Fruit fly (Drosophila melanogaster) whole organism, embryonic: ENCODE data around the gene Cby.

Experiments used
- CG11456 ChIP-seq: fragments of 200-800 bp; sonication (Bioruptor generic); IDR thresholded peaks from 3 replicates; pipeline ENCODE4 v1.3.6; 2022; ENCODE audit warnings: missing biosample characterization, missing genetic modification characterization
- CG30403 ChIP-seq: fragments of 200-800 bp; sonication (Bioruptor generic); optimal IDR thresholded peaks from 3 replicates; lab custom pipeline; 2016; ENCODE audit warnings: missing biosample characterization, missing genetic modification characterization
- CG3847 ChIP-seq: fragments of 200-800 bp; sonication (Bioruptor generic); IDR thresholded peaks from 2 replicates; pipeline ENCODE4 v1.3.6; 2022; ENCODE audit warnings: missing biosample characterization, missing genetic modification characterization
- Dp ChIP-seq: fragments of 200-800 bp; sonication (Bioruptor generic); optimal IDR thresholded peaks from 2 replicates; lab custom pipeline; 2018; ENCODE audit warnings: missing biosample characterization, mild to moderate bottlenecking, missing genetic modification characterization, moderate library complexity
- Fer2 ChIP-seq: fragments of 200-800 bp; sonication (Bioruptor generic); optimal IDR thresholded peaks from 2 replicates; lab custom pipeline; 2018; ENCODE audit warnings: missing biosample characterization, mild to moderate bottlenecking, missing genetic modification characterization, moderate library complexity
- Lim3 ChIP-seq: fragments of 200-800 bp; sonication (Bioruptor generic); IDR thresholded peaks from 2 replicates; pipeline ENCODE4 v1.3.6; 2022; ENCODE audit warnings: missing biosample characterization, missing genetic modification characterization
- Trl ChIP-seq, 3 experiments: fragments of >200 bp in 2 of 3; fragments of 200-800 bp in 1 of 3; sonication (Bioruptor generic) in 1 of 3; optimal IDR thresholded peaks; 2 replicates in 1 of 3; 3 replicates in 2 of 3; lab custom pipeline; 2016 to 2017; ENCODE audit warnings: missing biosample characterization in 1 of 3, missing genetic modification characterization in 1 of 3
- mam ChIP-seq: fragments of 200-800 bp; sonication (Bioruptor generic); optimal IDR thresholded peaks from 3 replicates; lab custom pipeline; 2016; ENCODE audit warnings: missing biosample characterization, missing genetic modification characterization
- org-1 ChIP-seq: fragments of 200-800 bp; sonication (Bioruptor generic); optimal IDR thresholded peaks from 2 replicates; lab custom pipeline; 2017; ENCODE audit warnings: missing biosample characterization, missing genetic modification characterization
- sima ChIP-seq: fragments of 200-800 bp; sonication (Bioruptor generic); optimal IDR thresholded peaks from 2 replicates; lab custom pipeline; 2016; ENCODE audit warnings: missing biosample characterization, missing genetic modification characterization
- sug ChIP-seq: fragments of 200-800 bp; optimal IDR thresholded peaks from 2 replicates; lab custom pipeline; 2019; ENCODE audit warnings: missing biosample characterization, mild to moderate bottlenecking, missing genetic modification characterization, moderate library complexity
- z ChIP-seq: fragments of 200-800 bp; sonication (Bioruptor generic); IDR thresholded peaks from 3 replicates; pipeline ENCODE4 v1.3.6; 2022; ENCODE audit warnings: missing biosample characterization, missing genetic modification characterization

- TF ChIP-seq CG30403 (GFP tag; lab: Kevin White, UChicago) (no peak), mam (GFP tag; lab: Kevin White, UChicago) (no peak), CG3847 (GFP tag; lab: Robert Waterston, UW) (no peak), CG11456 (0 out of 3 replicates have a peak, but pooled peaks have one; percentile 15), sima (GFP tag; lab: Kevin White, UChicago) (no peak), Trl (optimal IDR thresholded peaks at IDR 0.05; lab: Kevin White, UChicago) (no peak), Trl (GFP tag; optimal IDR thresholded peaks at IDR 0.05; lab: Kevin White, UChicago) (no peak), sug (no peak), Dp (no peak), Fer2 (tag; lab: Kevin White, UChicago) (no peak), org-1 (GFP tag; lab: Kevin White, UChicago) (no peak), z (GFP tag; lab: Robert Waterston, UW) (no peak), Lim3 (GFP tag; lab: Robert Waterston, UW) (no peak)
These were observed 31.4 kb downstream of the Cby start for dm6 chr3R:21899170-21899575.
